Worm (Caenorhabditis elegans) whole organism, L3 larva: ENCODE measurements around the gene Y47D7A.17.

Experiments used
- elt-2 ChIP-seq: sonication (generic microtip); optimal IDR thresholded peaks from 2 replicates; lab custom pipeline; 2016; ENCODE audit warnings: missing genetic modification reagents, mild to moderate bottlenecking, missing genetic modification characterization, missing compliant biosample characterization
- fos-1 ChIP-seq: fragments of 150-350 bp; optimal IDR thresholded peaks from 2 replicates; lab custom pipeline; 2014; ENCODE audit warnings: missing biosample characterization, missing genetic modification characterization
- skn-1 ChIP-seq: fragments of 150-350 bp; optimal IDR thresholded peaks from 2 replicates; lab custom pipeline; 2014; ENCODE audit warnings: missing biosample characterization, missing genetic modification characterization
- unc-39 ChIP-seq: sonication (generic microtip); optimal IDR thresholded peaks from 4 replicates; lab custom pipeline; 2017; ENCODE audit warnings: missing biosample characterization, missing genetic modification characterization

DNA sequence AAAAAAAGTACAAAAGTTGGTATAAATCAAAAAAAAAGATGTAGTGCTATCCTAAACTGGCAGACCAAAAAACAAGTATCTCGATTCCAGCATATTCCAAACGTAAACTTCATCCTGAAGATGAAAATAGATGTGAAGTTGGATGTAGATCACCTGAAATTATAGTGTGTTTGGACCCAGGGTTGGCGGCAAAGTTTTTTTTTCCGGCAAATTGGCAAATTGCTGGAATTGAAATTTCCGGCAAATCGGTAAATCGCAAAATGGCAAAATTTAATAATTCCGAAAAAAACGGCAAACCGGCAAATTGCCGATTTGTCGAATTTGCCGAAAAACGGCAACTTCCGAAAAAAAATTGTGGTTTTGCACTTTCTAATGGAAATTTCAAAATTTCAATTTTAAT is 27.1 kb downstream of the Y47D7A.17 start, which contains the start of gene F13A2.2:
- no peak for TF ChIP-seq fos-1
- TF ChIP-seq unc-39 (tag; lab: Kevin White, UChicago), result no peak
- no peak for TF ChIP-seq elt-2 (tag; lab: Kevin White, UChicago)
- TF ChIP-seq skn-1 (tag; lab: Kevin White, UChicago), result no peak
